Worm (Caenorhabditis elegans): ENCODE data around the gene clec-129.

DNA sequence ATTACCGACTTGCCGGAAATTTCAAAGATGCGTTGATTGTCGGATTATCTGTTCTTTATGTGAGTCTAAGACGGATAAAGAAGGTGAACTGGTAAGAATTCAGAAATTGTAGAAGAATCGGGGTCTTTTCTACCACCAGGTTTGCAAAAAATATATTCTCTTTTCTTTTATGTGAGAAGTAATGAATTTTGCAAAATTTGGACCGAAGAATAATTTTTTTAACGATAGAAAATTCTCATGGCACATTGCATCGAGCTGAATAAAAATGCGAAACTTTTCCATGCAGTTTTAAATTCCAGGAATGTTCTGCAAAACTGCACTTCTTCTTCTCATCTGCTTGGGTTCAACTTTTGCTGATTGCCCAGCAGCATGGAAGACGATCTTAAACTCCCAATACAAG, 2.0 kb downstream of the clec-129 start, which contains the start of gene clec-130:
- TF ChIP-seq W03F9.2 (tag; optimal IDR thresholded peaks at IDR 0.05) (no peak), him-1 (tag; optimal IDR thresholded peaks at IDR 0.05) (no peak)

Data from whole organism, L4/young adult.